3 fruit fly cellular contexts compared by ENCODE assay signal in genomic region chr3L:13474607-13475006, dm6.
TF ChIP-seq lines count a peak whose summit lies in the region.

TSS of gene CG10089 (minus strand) at chr3L:13474787.

- no peak for TF ChIP-seq CTCF in whole organism, embryonic (GFP tag; optimal IDR thresholded peaks at IDR 0.05; lab: Kevin White, UChicago)

TF ChIP-seq in whole organism, embryonic, 481 proteins besides CTCF, POLR2A, EP300 and RAD21:
- no peak for TF ChIP-seq H2.0 (GFP tag; IDR thresholded peaks at IDR 0.05; lab: Robert Waterston, UW)
- TF ChIP-seq Med (GFP tag; lab: Kevin White, UChicago), result peak; percentile 50
- peak; percentile 56; the same call in 1 of the 2 replicates for TF ChIP-seq CG16779 (GFP tag; IDR thresholded peaks at IDR 0.05; lab: Robert Waterston, UW)
- peak; percentile 93 for TF ChIP-seq z (GFP tag; IDR thresholded peaks at IDR 0.05; lab: Robert Waterston, UW)
- TF ChIP-seq H15 (GFP tag; IDR thresholded peaks at IDR 0.05; lab: Robert Waterston, UW), result no peak
- peak; percentile 56 for TF ChIP-seq ewg (GFP tag; optimal IDR thresholded peaks at IDR 0.05; lab: Kevin White, UChicago)
- TF ChIP-seq Deaf1 (tag; optimal IDR thresholded peaks at IDR 0.05; lab: Kevin White, UChicago), result peak; percentile 59
- TF ChIP-seq sna (GFP tag; IDR thresholded peaks at IDR 0.05; lab: Robert Waterston, UW; ENCODE audit: partially characterized antibody), result no peak
- no peak for TF ChIP-seq CG6654 (GFP tag; optimal IDR thresholded peaks at IDR 0.05; lab: Kevin White, UChicago)
- no peak for TF ChIP-seq Chrac-16 (GFP tag; optimal IDR thresholded peaks at IDR 0.05; lab: Kevin White, UChicago)
- no peak for TF ChIP-seq CG10565 (GFP tag; optimal IDR thresholded peaks at IDR 0.05; lab: Kevin White, UChicago)
- TF ChIP-seq amos (GFP tag; IDR thresholded peaks at IDR 0.05; lab: Robert Waterston, UW; ENCODE audit: partially characterized antibody), result peak; percentile 14; the same call in 1 of the 2 replicates
- TF ChIP-seq grau (tag; optimal IDR thresholded peaks at IDR 0.05; lab: Kevin White, UChicago), result no peak
- TF ChIP-seq CG10959 (GFP tag; IDR thresholded peaks at IDR 0.05; lab: Robert Waterston, UW), result no peak
- no peak for TF ChIP-seq dati (GFP tag; IDR thresholded peaks at IDR 0.05; lab: Robert Waterston, UW)
- TF ChIP-seq CG2129 (GFP tag; IDR thresholded peaks at IDR 0.05; lab: Robert Waterston, UW; ENCODE audit: partially characterized antibody), result no peak
- no peak for TF ChIP-seq CG4730 (GFP tag; IDR thresholded peaks at IDR 0.05; lab: Robert Waterston, UW)
- TF ChIP-seq Trl (optimal IDR thresholded peaks at IDR 0.05; lab: Kevin White, UChicago), result peak in 1 of 2 experiments; percentile 11
- no peak for TF ChIP-seq Trl (GFP tag; optimal IDR thresholded peaks at IDR 0.05; lab: Kevin White, UChicago)
TF ChIP-seq in whole organism, embryonic: peak in this region for 7.

TF ChIP-seq in whole organism, prepupa, 60 proteins besides CTCF, POLR2A, EP300 and RAD21:
- TF ChIP-seq Eip78C (GFP tag; lab: Kevin White, UChicago), result peak; percentile 31
- TF ChIP-seq CG11294 (GFP tag; IDR thresholded peaks at IDR 0.05; lab: Robert Waterston, UW), result no peak
- no peak for TF ChIP-seq cyc (GFP tag; optimal IDR thresholded peaks at IDR 0.05; lab: Kevin White, UChicago)
- no peak for TF ChIP-seq CG6808 (GFP tag; optimal IDR thresholded peaks at IDR 0.05; lab: Kevin White, UChicago)
- no peak for TF ChIP-seq Gug (GFP tag; IDR thresholded peaks at IDR 0.05; lab: Robert Waterston, UW)

TF ChIP-seq in whole organism, wandering third instar larva, 38 proteins besides CTCF, POLR2A, EP300 and RAD21:
- TF ChIP-seq GATAd (GFP tag; optimal IDR thresholded peaks at IDR 0.05; lab: Kevin White, UChicago), result no peak
- TF ChIP-seq psq (GFP tag; optimal IDR thresholded peaks at IDR 0.05; lab: Kevin White, UChicago), result no peak
- TF ChIP-seq Hnf4 (GFP tag; optimal IDR thresholded peaks at IDR 0.05; lab: Kevin White, UChicago), result no peak
- TF ChIP-seq CrebA (GFP tag; optimal IDR thresholded peaks at IDR 0.05; lab: Kevin White, UChicago; ENCODE audit: borderline replicate concordance), result no peak
- peak; percentile 47 for TF ChIP-seq Vsx2 (GFP tag; optimal IDR thresholded peaks at IDR 0.05; lab: Kevin White, UChicago; ENCODE audit: partially characterized antibody)
- no peak for TF ChIP-seq h (GFP tag; optimal IDR thresholded peaks at IDR 0.05; lab: Kevin White, UChicago)
- TF ChIP-seq Dif (GFP tag; optimal IDR thresholded peaks at IDR 0.05; lab: Kevin White, UChicago; ENCODE audit: partially characterized antibody), result peak; percentile 18
- TF ChIP-seq tai (GFP tag; optimal IDR thresholded peaks at IDR 0.05; lab: Kevin White, UChicago), result no peak
- no peak for TF ChIP-seq brk (GFP tag; optimal IDR thresholded peaks at IDR 0.05; lab: Kevin White, UChicago)
- TF ChIP-seq Sp1 (GFP tag; optimal IDR thresholded peaks at IDR 0.05; lab: Kevin White, UChicago), result no peak
- TF ChIP-seq fru (GFP tag; optimal IDR thresholded peaks at IDR 0.05; lab: Kevin White, UChicago), result no peak
- TF ChIP-seq dl (GFP tag; optimal IDR thresholded peaks at IDR 0.05; lab: Kevin White, UChicago; ENCODE audit: insufficient read depth in 1 of 2, partially characterized antibody in 2 of 2), result peak in 1 of 2 experiments; percentile 4
- TF ChIP-seq N (GFP tag; optimal IDR thresholded peaks at IDR 0.05; lab: Kevin White, UChicago), result no peak
- no peak for TF ChIP-seq pan (optimal IDR thresholded peaks at IDR 0.05; lab: Kevin White, UChicago)
- no peak for TF ChIP-seq lola (GFP tag; optimal IDR thresholded peaks at IDR 0.05; lab: Kevin White, UChicago)
- TF ChIP-seq woc (GFP tag; optimal IDR thresholded peaks at IDR 0.05; lab: Kevin White, UChicago), result no peak
TF ChIP-seq in whole organism, wandering third instar larva: peak in this region for 3.

Comparison
In these comparisons a context has a peak if more than half of its experiments do, and no peak if none do; other contexts are left out.
1. Of the 7 proteins assayed by ChIP-seq in both whole organism, embryonic and whole organism, prepupa: peak only in whole organism, embryonic: CG16779; only in whole organism, prepupa: none; in both: none; in neither: 6.